Worm (Caenorhabditis elegans): ENCODE data around the gene viro-2.

DNA sequence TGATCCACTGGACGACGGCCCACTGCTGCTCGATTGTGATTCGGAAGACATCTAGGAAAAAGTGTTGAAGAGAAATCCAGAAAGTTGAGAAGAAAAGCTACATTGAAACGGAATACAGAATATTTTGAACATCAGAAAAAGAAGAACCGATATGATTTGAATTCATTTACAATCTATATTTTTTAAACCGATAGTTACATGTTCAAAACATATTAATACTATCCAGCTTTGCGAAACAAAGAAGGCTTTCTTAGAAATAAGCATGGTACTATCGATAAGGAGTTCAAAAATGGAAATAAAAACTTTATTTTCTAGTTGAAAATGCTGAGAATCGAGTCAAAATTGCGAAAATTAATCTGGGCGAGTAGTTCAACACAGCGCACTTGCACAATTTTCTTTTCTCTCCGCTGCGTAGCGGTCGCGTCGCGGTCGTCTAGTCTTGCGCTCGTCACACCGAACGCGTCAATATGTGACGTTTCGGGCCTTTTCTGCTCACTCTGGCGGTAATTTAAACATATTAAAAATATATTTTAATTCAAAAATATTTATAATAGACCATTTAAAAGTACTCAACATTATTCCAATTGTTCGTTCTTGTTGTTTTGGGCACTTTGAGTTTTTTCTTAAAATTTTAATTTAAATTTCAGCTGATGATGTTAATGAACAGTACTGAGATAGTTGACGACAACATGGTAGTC lies 33.5 kb downstream of the viro-2 start, which contains the start of the genes syf-2 and K04G7.1:
- TF ChIP-seq T22C8.4 (GFP tag; IDR thresholded peaks at IDR 0.05), result no peak
- no peak for TF ChIP-seq med-1 (GFP tag; optimal IDR thresholded peaks at IDR 0.05; ENCODE audit: insufficient read depth)
